Fruit fly (Drosophila melanogaster) whole organism, embryonic: ENCODE measurements around the gene CG15142.

Experiments used
- ATbp ChIP-seq: fragments of 200-800 bp; sonication (Bioruptor generic); optimal IDR thresholded peaks from 2 replicates; lab custom pipeline; 2017; ENCODE audit warnings: missing biosample characterization, mild to moderate bottlenecking, missing genetic modification characterization, missing genetic modification reagents
- CG10654 ChIP-seq: fragments of 200-800 bp; sonication (Bioruptor generic); optimal IDR thresholded peaks from 2 replicates; lab custom pipeline; 2016; ENCODE audit warnings: missing biosample characterization, missing genetic modification characterization
- CG11093 ChIP-seq: fragments of 200-800 bp; sonication (Bioruptor generic); IDR thresholded peaks from 3 replicates; pipeline ENCODE4 v1.3.6; 2022; ENCODE audit warnings: missing biosample characterization, missing genetic modification characterization
- CG11504 ChIP-seq: fragments of 200-800 bp; sonication (Bioruptor generic); optimal IDR thresholded peaks from 3 replicates; lab custom pipeline; 2019; ENCODE audit warnings: missing biosample characterization, mild to moderate bottlenecking, missing genetic modification characterization, moderate library complexity
- CG1529 ChIP-seq: fragments of 200-800 bp; sonication (Bioruptor generic); optimal IDR thresholded peaks from 3 replicates; lab custom pipeline; 2018; ENCODE audit warnings: missing biosample characterization, missing genetic modification characterization
- CG15696 ChIP-seq: fragments of 200-800 bp; sonication (Bioruptor generic); optimal IDR thresholded peaks from 2 replicates; lab custom pipeline; 2019; ENCODE audit warnings: missing biosample characterization, mild to moderate bottlenecking, missing genetic modification characterization, moderate library complexity
- CG17186 ChIP-seq: fragments of 200-800 bp; sonication (Bioruptor generic); optimal IDR thresholded peaks from 3 replicates; lab custom pipeline; 2017; ENCODE audit warnings: missing biosample characterization, missing genetic modification reagents, missing genetic modification characterization
- CG17912 ChIP-seq: fragments of 200-800 bp; sonication (Bioruptor generic); optimal IDR thresholded peaks from 2 replicates; lab custom pipeline; 2018; ENCODE audit warnings: missing biosample characterization, mild to moderate bottlenecking, missing genetic modification characterization
- CG30431 ChIP-seq: fragments of 200-800 bp; sonication (Bioruptor generic); optimal IDR thresholded peaks from 2 replicates; lab custom pipeline; 2017; ENCODE audit warnings: missing biosample characterization, missing genetic modification characterization
- CG31224 ChIP-seq: fragments of 200-800 bp; sonication (Bioruptor generic); IDR thresholded peaks from 2 replicates; pipeline ENCODE4 v1.3.6; 2022; ENCODE audit warnings: missing biosample characterization, missing genetic modification characterization
- CG5953 ChIP-seq: fragments of 200-800 bp; sonication (Bioruptor generic); IDR thresholded peaks from 2 replicates; pipeline ENCODE4 v1.3.6; 2022; ENCODE audit warnings: missing biosample characterization, missing genetic modification characterization
- CG6765 ChIP-seq: fragments of 200-800 bp; sonication (Bioruptor generic); optimal IDR thresholded peaks from 3 replicates; lab custom pipeline; 2017; ENCODE audit warnings: missing biosample characterization, mild to moderate bottlenecking, missing genetic modification characterization
- CG9817 ChIP-seq: fragments of 200-800 bp; sonication (Bioruptor generic); optimal IDR thresholded peaks from 2 replicates; lab custom pipeline; 2018; ENCODE audit warnings: missing biosample characterization, mild to moderate bottlenecking, missing genetic modification characterization, moderate library complexity
- Dbx ChIP-seq: fragments of 200-800 bp; sonication (Bioruptor generic); IDR thresholded peaks from 3 replicates; pipeline ENCODE4 v1.3.6; 2022; ENCODE audit warnings: missing biosample characterization, missing genetic modification characterization
- Deaf1 ChIP-seq: fragments of 200-800 bp; optimal IDR thresholded peaks from 3 replicates; lab custom pipeline; 2019; ENCODE audit warnings: missing biosample characterization, mild to moderate bottlenecking, missing genetic modification characterization, moderate library complexity
- Doc3 ChIP-seq: fragments of 200-800 bp; sonication (Bioruptor generic); IDR thresholded peaks from 3 replicates; pipeline ENCODE4 v1.3.6; 2022; ENCODE audit warnings: missing biosample characterization, missing genetic modification characterization; ENCODE audit not compliant: partially characterized antibody
- Drgx ChIP-seq: fragments of 200-800 bp; sonication (Bioruptor generic); IDR thresholded peaks from 2 replicates; pipeline ENCODE4 v1.3.6; 2022; ENCODE audit warnings: missing biosample characterization, missing genetic modification characterization
- ERR ChIP-seq: fragments of 200-800 bp; sonication (Bioruptor generic); optimal IDR thresholded peaks from 2 replicates; lab custom pipeline; 2016; ENCODE audit warnings: missing biosample characterization, missing genetic modification characterization
- HHEX ChIP-seq: fragments of 200-800 bp; sonication (Bioruptor generic); optimal IDR thresholded peaks from 3 replicates; lab custom pipeline; 2017; ENCODE audit warnings: missing biosample characterization, mild to moderate bottlenecking, missing genetic modification characterization, missing genetic modification reagents
- Hey ChIP-seq: fragments of 200-800 bp; sonication (Bioruptor generic); optimal IDR thresholded peaks from 3 replicates; lab custom pipeline; 2018; ENCODE audit warnings: missing biosample characterization, mild to moderate bottlenecking, missing genetic modification characterization
- Kr ChIP-seq: fragments of 200-800 bp; sonication (Bioruptor generic); optimal IDR thresholded peaks from 2 replicates; lab custom pipeline; 2017; ENCODE audit warnings: missing biosample characterization, mild to moderate bottlenecking, missing genetic modification characterization
- Meics ChIP-seq: fragments of 200-800 bp; sonication (Bioruptor generic); optimal IDR thresholded peaks from 2 replicates; lab custom pipeline; 2017; ENCODE audit warnings: missing biosample characterization, mild to moderate bottlenecking, missing genetic modification characterization
- Mes4 ChIP-seq: fragments of 200-800 bp; sonication (Bioruptor generic); optimal IDR thresholded peaks from 2 replicates; lab custom pipeline; 2016; ENCODE audit warnings: missing biosample characterization, missing genetic modification characterization
- Myb ChIP-seq: fragments of 200-800 bp; sonication (Bioruptor generic); optimal IDR thresholded peaks from 2 replicates; lab custom pipeline; 2016; ENCODE audit warnings: missing biosample characterization, missing genetic modification characterization
- Rx ChIP-seq: fragments of 200-800 bp; sonication (Bioruptor generic); IDR thresholded peaks from 2 replicates; pipeline ENCODE4 v1.3.6; 2022; ENCODE audit warnings: missing biosample characterization, missing genetic modification characterization
- Scr ChIP-seq: fragments of 200-800 bp; sonication (Bioruptor generic); IDR thresholded peaks from 2 replicates; pipeline ENCODE4 v1.3.6; 2022; ENCODE audit warnings: missing biosample characterization, missing genetic modification characterization; ENCODE audit not compliant: partially characterized antibody
- Spps ChIP-seq: fragments of 200-800 bp; sonication (Bioruptor generic); optimal IDR thresholded peaks from 2 replicates; lab custom pipeline; 2018; ENCODE audit warnings: missing biosample characterization, mild to moderate bottlenecking, missing genetic modification characterization
- Taf1 ChIP-seq: fragments of 200-800 bp; sonication (Bioruptor generic); IDR thresholded peaks from 2 replicates; pipeline ENCODE4 v1.3.6; 2022; ENCODE audit warnings: missing biosample characterization, missing genetic modification characterization
- Tbp ChIP-seq: fragments of >200 bp; optimal IDR thresholded peaks from 2 replicates; lab custom pipeline; 2018; ENCODE audit warnings: missing biosample characterization, missing genetic modification characterization
- amos ChIP-seq: fragments of 200-800 bp; sonication (Bioruptor generic); IDR thresholded peaks from 2 replicates; pipeline ENCODE4 v1.3.6; 2022; ENCODE audit warnings: missing biosample characterization, missing genetic modification characterization; ENCODE audit not compliant: partially characterized antibody
- ase ChIP-seq: fragments of 200-800 bp; sonication (Bioruptor generic); IDR thresholded peaks from 3 replicates; pipeline ENCODE4 v1.3.6; 2022; ENCODE audit warnings: missing biosample characterization, missing genetic modification characterization
- cato ChIP-seq: fragments of 200-800 bp; sonication (Bioruptor generic); optimal IDR thresholded peaks from 2 replicates; lab custom pipeline; 2016; ENCODE audit warnings: missing biosample characterization, missing genetic modification characterization, borderline replicate concordance
- dysf ChIP-seq: fragments of 200-800 bp; sonication (Bioruptor generic); IDR thresholded peaks from 3 replicates; pipeline ENCODE4 v1.3.6; 2022; ENCODE audit warnings: missing biosample characterization, missing genetic modification characterization
- fru ChIP-seq: fragments of >200 bp; optimal IDR thresholded peaks from 2 replicates; lab custom pipeline; 2017
- grau ChIP-seq: fragments of 200-800 bp; optimal IDR thresholded peaks from 3 replicates; lab custom pipeline; 2019; ENCODE audit warnings: missing biosample characterization, mild to moderate bottlenecking, missing genetic modification characterization, moderate library complexity
- gsb ChIP-seq: fragments of 200-800 bp; sonication (Bioruptor generic); IDR thresholded peaks from 2 replicates; pipeline ENCODE4 v1.3.6; 2022; ENCODE audit warnings: missing biosample characterization, missing genetic modification characterization
- gsb-n ChIP-seq: fragments of 200-800 bp; sonication (Bioruptor generic); optimal IDR thresholded peaks from 3 replicates; lab custom pipeline; 2018; ENCODE audit warnings: missing biosample characterization, mild to moderate bottlenecking, missing genetic modification characterization
- gt ChIP-seq: fragments of 200-800 bp; sonication (Bioruptor generic); IDR thresholded peaks from 2 replicates; pipeline ENCODE4 v1.3.6; 2022; ENCODE audit warnings: missing biosample characterization, missing genetic modification characterization
- jing ChIP-seq: fragments of 200-800 bp; sonication (Bioruptor generic); optimal IDR thresholded peaks from 2 replicates; lab custom pipeline; 2018; ENCODE audit warnings: missing biosample characterization, mild to moderate bottlenecking, missing genetic modification characterization
- kah ChIP-seq: fragments of 200-800 bp; sonication (Bioruptor generic); optimal IDR thresholded peaks from 2 replicates; lab custom pipeline; 2018; ENCODE audit warnings: missing biosample characterization, mild to moderate bottlenecking, missing genetic modification characterization
- kay ChIP-seq: fragments of 200-800 bp; sonication (Bioruptor generic); optimal IDR thresholded peaks from 2 replicates; lab custom pipeline; 2016; ENCODE audit warnings: missing biosample characterization, missing genetic modification characterization
- nau ChIP-seq: fragments of 200-800 bp; sonication (Bioruptor generic); optimal IDR thresholded peaks from 3 replicates; lab custom pipeline; 2017; ENCODE audit warnings: missing biosample characterization, mild to moderate bottlenecking, missing genetic modification characterization, missing genetic modification reagents
- psq ChIP-seq: fragments of 200-800 bp; sonication (Bioruptor generic); optimal IDR thresholded peaks from 2 replicates; lab custom pipeline; 2017; ENCODE audit warnings: missing biosample characterization, missing genetic modification characterization
- rib ChIP-seq: fragments of 200-800 bp; sonication (Bioruptor generic); IDR thresholded peaks from 2 replicates; pipeline ENCODE4 v1.3.6; 2022; ENCODE audit warnings: missing biosample characterization, missing genetic modification characterization
- schlank ChIP-seq: fragments of 200-800 bp; sonication (Bioruptor generic); optimal IDR thresholded peaks from 2 replicates; lab custom pipeline; 2018; ENCODE audit warnings: missing biosample characterization, mild to moderate bottlenecking, missing genetic modification characterization
- slou ChIP-seq: fragments of 200-800 bp; sonication (Bioruptor generic); optimal IDR thresholded peaks from 3 replicates; lab custom pipeline; 2016; ENCODE audit warnings: missing biosample characterization, missing genetic modification characterization
- sob ChIP-seq: fragments of 200-800 bp; sonication (Bioruptor generic); IDR thresholded peaks from 2 replicates; pipeline ENCODE4 v1.3.6; 2022; ENCODE audit warnings: missing biosample characterization, missing genetic modification characterization
- sug ChIP-seq: fragments of 200-800 bp; optimal IDR thresholded peaks from 2 replicates; lab custom pipeline; 2019; ENCODE audit warnings: missing biosample characterization, mild to moderate bottlenecking, missing genetic modification characterization, moderate library complexity
- trh ChIP-seq: fragments of 200-800 bp; sonication (Bioruptor generic); optimal IDR thresholded peaks from 2 replicates; lab custom pipeline; 2016; ENCODE audit warnings: missing biosample characterization, missing genetic modification characterization
- tup ChIP-seq: fragments of 200-800 bp; sonication (Bioruptor generic); optimal IDR thresholded peaks from 2 replicates; lab custom pipeline; 2016; ENCODE audit warnings: missing biosample characterization, mild to moderate bottlenecking, missing genetic modification characterization, moderate library complexity
- yki ChIP-seq: fragments of >200 bp; optimal IDR thresholded peaks from 3 replicates; lab custom pipeline; 2018

CG15142 gene

dm6 chr2L:17514090-17514715, 15.6 kb upstream of the CG15142 start (continued):
- TF ChIP-seq ERR (GFP tag; lab: Kevin White, UChicago) (peak; percentile 72), ase (GFP tag; lab: Robert Waterston, UW) (peak; percentile 83), sug (tag; lab: Kevin White, UChicago) (no peak), Spps (tag; lab: Kevin White, UChicago) (peak; percentile 85), fru (lab: Kevin White, UChicago) (no peak), gsb-n (peak; percentile 87), rib (GFP tag; lab: Robert Waterston, UW) (peak; percentile 65; the same call in 1 of the 2 replicates), Drgx (GFP tag; lab: Robert Waterston, UW) (no peak), CG17912 (GFP tag; lab: Kevin White, UChicago) (no peak), gsb (GFP tag; lab: Robert Waterston, UW) (peak; percentile 59; the same call in 1 of the 2 replicates), CG9817 (peak; percentile 85), CG6765 (GFP tag; lab: Kevin White, UChicago) (peak; percentile 84), HHEX (GFP tag; lab: Kevin White, UChicago) (peak; percentile 86), CG17186 (peak; percentile 18), Meics (GFP tag; lab: Kevin White, UChicago) (peak; percentile 86), trh (peak; percentile 2), CG11504 (peak; percentile 92), dysf (GFP tag; lab: Robert Waterston, UW) (peak; percentile 87; the same call in 2 of the 3 replicates), Scr (GFP tag; lab: Robert Waterston, UW) (no peak), CG30431 (GFP tag; lab: Kevin White, UChicago) (peak; percentile 64), Deaf1 (peak; percentile 68), CG1529 (peak; percentile 79), Dbx (peak; percentile 74), Tbp (GFP tag; lab: Kevin White, UChicago) (no peak), sob (GFP tag; lab: Robert Waterston, UW) (peak; percentile 84), cato (GFP tag; lab: Kevin White, UChicago) (peak; percentile 59), Doc3 (no peak), Myb (GFP tag; lab: Kevin White, UChicago) (no peak), nau (GFP tag; lab: Kevin White, UChicago) (peak; percentile 68), kay (GFP tag; lab: Kevin White, UChicago) (no peak), Rx (GFP tag; lab: Robert Waterston, UW) (peak; percentile 65), tup (GFP tag; lab: Kevin White, UChicago) (peak; percentile 67), schlank (tag; lab: Kevin White, UChicago) (peak; percentile 68), yki (lab: Kevin White, UChicago) (no peak), CG5953 (GFP tag; lab: Robert Waterston, UW) (0 out of 2 replicates have a peak, but pooled peaks have one; percentile 23), CG15696 (tag; lab: Kevin White, UChicago) (peak; percentile 96), CG31224 (GFP tag; lab: Robert Waterston, UW) (peak; percentile 57), CG11093 (GFP tag; lab: Robert Waterston, UW) (peak; percentile 77), kah (GFP tag; lab: Kevin White, UChicago) (peak; percentile 79), Mes4 (peak; percentile 79), grau (peak; percentile 89), Hey (tag; lab: Kevin White, UChicago) (peak; percentile 48), amos (GFP tag; lab: Robert Waterston, UW) (no peak), jing (GFP tag; lab: Kevin White, UChicago) (peak; percentile 48), CG10654 (GFP tag; lab: Kevin White, UChicago) (peak; percentile 76), psq (GFP tag; lab: Kevin White, UChicago) (peak; percentile 62), Kr (peak; percentile 36), gt (peak; percentile 57), ATbp (GFP tag; lab: Kevin White, UChicago) (peak; percentile 89), slou (peak; percentile 85), Taf1 (GFP tag; lab: Robert Waterston, UW) (peak; percentile 41; the same call in 1 of the 2 replicates)
